Worm (Caenorhabditis elegans): ENCODE results near the gene mrpl-32.
A peak's percentile ranks its signal among the peaks of the same experiment; 100 is the strongest.

Gene mrpl-32

DNA sequence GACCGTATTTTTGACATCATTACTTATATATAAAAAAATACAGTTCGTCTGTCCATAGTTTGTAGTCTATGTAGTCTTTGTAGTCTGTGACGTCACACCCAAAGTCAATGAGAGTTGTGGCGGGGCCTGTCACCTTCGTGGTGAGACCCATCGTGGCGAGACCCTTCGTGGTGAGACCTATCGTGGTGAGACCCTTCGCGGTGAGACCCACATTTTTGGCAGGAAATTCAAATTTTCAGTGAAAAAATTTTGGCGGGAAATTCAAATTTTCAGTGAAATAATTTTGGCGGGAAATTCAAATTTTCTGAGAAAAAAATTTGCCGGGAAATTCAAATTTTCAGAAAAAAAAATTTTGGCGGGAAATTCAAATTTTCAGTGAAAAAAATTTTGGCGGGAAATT lies 8.3 kb upstream of the mrpl-32 start:
- TF ChIP-seq F33H1.4 (GFP tag; IDR thresholded peaks at IDR 0.05) (peak; percentile 79), lin-54 (GFP tag; optimal IDR thresholded peaks at IDR 0.05) (peak; percentile 15), ceh-91 (GFP tag; IDR thresholded peaks at IDR 0.05) (0 out of 2 replicates have a peak, but pooled peaks have one; percentile 28), mcd-1 (GFP tag; IDR thresholded peaks at IDR 0.05) (peak; percentile 44; the same call in 1 of the 2 replicates), D2030.7 (GFP tag; IDR thresholded peaks at IDR 0.05) (peak; percentile 32; the same call in 1 of the 2 replicates)

DNA sequence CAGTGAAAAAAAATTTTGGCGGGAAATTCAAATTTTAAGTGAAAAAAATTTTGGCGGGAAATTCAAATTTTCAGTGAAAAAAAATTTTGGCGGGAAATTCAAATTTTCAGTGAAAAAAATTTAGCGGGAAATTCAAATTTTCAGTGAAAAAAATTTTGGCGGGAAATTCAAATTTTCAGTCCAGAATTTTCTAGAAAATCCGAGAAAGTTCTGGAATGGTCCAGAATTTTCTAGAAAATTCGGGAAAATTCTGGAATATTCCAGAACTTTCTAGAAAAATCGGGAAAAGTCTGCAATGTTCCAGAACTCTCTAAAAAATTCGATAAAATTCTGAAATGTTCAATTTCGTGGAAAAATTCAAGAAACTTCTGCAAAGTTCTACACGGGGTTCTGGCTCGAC lies 7.1 kb upstream of the mrpl-32 start:
- peak; percentile 90 for TF ChIP-seq hsf-1 (GFP tag; IDR thresholded peaks at IDR 0.05)

DNA sequence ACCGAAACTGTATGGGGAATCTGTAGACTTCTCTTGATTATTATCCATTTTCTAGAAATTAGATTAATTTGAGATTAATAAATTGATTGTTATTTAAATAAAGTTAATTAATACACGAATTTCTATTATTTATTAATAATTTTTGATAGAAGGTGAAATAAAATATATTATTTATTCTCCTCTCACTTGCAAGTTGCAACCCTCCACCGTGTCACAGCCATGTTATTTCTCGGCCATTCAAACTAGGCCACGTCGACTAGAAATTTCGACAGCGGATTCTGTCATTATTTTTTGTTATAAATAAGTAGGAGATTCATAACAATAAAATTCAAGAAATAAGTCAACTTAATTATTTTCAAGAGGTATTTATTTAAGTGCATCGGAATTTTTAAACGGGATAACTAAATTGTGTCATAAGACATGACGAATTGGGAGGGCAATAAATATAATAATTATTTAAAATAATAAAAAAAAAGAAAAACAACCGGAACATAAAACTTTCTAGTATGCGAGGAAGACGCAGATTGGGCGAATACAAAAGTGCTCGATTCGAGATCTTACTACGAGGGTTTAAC lies 5.9 kb upstream of the mrpl-32 start, which contains the start of gene ufbp-1:
TSS of gene ufbp-1 (minus strand) at position 51 of the 575 bp plus-strand sequence.
- TF ChIP-seq lsy-27 (tag; optimal IDR thresholded peaks at IDR 0.05; ENCODE audit: borderline replicate concordance, insufficient read depth) = no peak
- no peak for TF ChIP-seq Y79H2A.3 (GFP tag; conservative IDR thresholded peaks at IDR 0.05)
- TF ChIP-seq him-1 (tag; optimal IDR thresholded peaks at IDR 0.05) = peak; percentile 33
- peak; percentile 64 for TF ChIP-seq madf-6 (GFP tag; IDR thresholded peaks at IDR 0.05)
- peak; percentile 91 for TF ChIP-seq chd-7 (tag; optimal IDR thresholded peaks at IDR 0.05)
- TF ChIP-seq dox-1 (GFP tag; IDR thresholded peaks at IDR 0.05) = peak; percentile 70
- peak; percentile 77 for TF ChIP-seq T26A5.8 (tag; optimal IDR thresholded peaks at IDR 0.05)
- TF ChIP-seq ceh-27 (GFP tag; optimal IDR thresholded peaks at IDR 0.05) = peak; percentile 67
- no peak for TF ChIP-seq hlh-26 (GFP tag; conservative IDR thresholded peaks at IDR 0.05)
- peak; percentile 93 for TF ChIP-seq zim-3 (tag; optimal IDR thresholded peaks at IDR 0.05)
- peak; percentile 54 for TF ChIP-seq ccch-3 (GFP tag; optimal IDR thresholded peaks at IDR 0.05)
- TF ChIP-seq repo-1 (tag; optimal IDR thresholded peaks at IDR 0.05) = peak; percentile 96
- TF ChIP-seq ztf-26 (tag; optimal IDR thresholded peaks at IDR 0.05) = peak; percentile 87
- peak; percentile 59 for TF ChIP-seq ztf-22 (GFP tag; optimal IDR thresholded peaks at IDR 0.05)
- TF ChIP-seq rpc-1 (optimal IDR thresholded peaks at IDR 0.05) = no peak
- no peak for TF ChIP-seq rpc-1 (tag; optimal IDR thresholded peaks at IDR 0.05)
- no peak for TF ChIP-seq mes-4 (tag; optimal IDR thresholded peaks at IDR 0.05)
- 0 out of 2 replicates have a peak, but pooled peaks have one; percentile 23 for TF ChIP-seq ceh-58 (GFP tag; IDR thresholded peaks at IDR 0.05)
- 0 out of 2 replicates have a peak, but pooled peaks have one; percentile 61 for TF ChIP-seq ceh-40 (GFP tag; IDR thresholded peaks at IDR 0.05)
- TF ChIP-seq madf-10 (tag; optimal IDR thresholded peaks at IDR 0.05) = peak; percentile 57
- TF ChIP-seq attf-5 (GFP tag; optimal IDR thresholded peaks at IDR 0.05) = peak; percentile 86
- no peak for TF ChIP-seq B0019.2 (GFP tag; conservative IDR thresholded peaks at IDR 0.05)
- peak; percentile 18 for TF ChIP-seq nhr-27 (tag; optimal IDR thresholded peaks at IDR 0.05)
- peak; percentile 93 for TF ChIP-seq nfyb-1 (GFP tag; IDR thresholded peaks at IDR 0.05)
- 0 out of 2 replicates have a peak, but pooled peaks have one; percentile 38 for TF ChIP-seq egl-18 (GFP tag; IDR thresholded peaks at IDR 0.05)
- peak; percentile 64 for TF ChIP-seq ets-4 (GFP tag; optimal IDR thresholded peaks at IDR 0.05)
- TF ChIP-seq sdz-38 (tag; optimal IDR thresholded peaks at IDR 0.05) = no peak
- peak; percentile 96 for TF ChIP-seq ceh-79 (tag; optimal IDR thresholded peaks at IDR 0.05)
- peak; percentile 27 for TF ChIP-seq akir-1 (GFP tag; optimal IDR thresholded peaks at IDR 0.05)
- peak; percentile 83 for TF ChIP-seq hsf-1 (GFP tag; IDR thresholded peaks at IDR 0.05)
- peak; percentile 40 for TF ChIP-seq somi-1 (GFP tag; optimal IDR thresholded peaks at IDR 0.05)
- peak; percentile 22; the same call in 1 of the 2 replicates for TF ChIP-seq ceh-100 (GFP tag; IDR thresholded peaks at IDR 0.05)
- TF ChIP-seq nfya-1 (tag; optimal IDR thresholded peaks at IDR 0.05; ENCODE audit: borderline replicate concordance, insufficient read depth) = no peak
- peak; percentile 56 for TF ChIP-seq F23B12.7 (tag; optimal IDR thresholded peaks at IDR 0.05; ENCODE audit: insufficient read depth)
- peak; percentile 44 for TF ChIP-seq nhr-80 (tag; optimal IDR thresholded peaks at IDR 0.05)
- peak; percentile 91 for TF ChIP-seq Y56A3A.18 (GFP tag; IDR thresholded peaks at IDR 0.05)
- no peak for TF ChIP-seq bed-2 (GFP tag; IDR thresholded peaks at IDR 0.05)
- no peak; the same call in 1 of the 2 replicates for TF ChIP-seq cebp-2 (GFP tag; IDR thresholded peaks at IDR 0.05)
- TF ChIP-seq ztf-3 (GFP tag; optimal IDR thresholded peaks at IDR 0.05) = peak; percentile 57
- peak; percentile 27 for TF ChIP-seq ZK185.1 (tag; optimal IDR thresholded peaks at IDR 0.05; ENCODE audit: poor library complexity, severe bottlenecking)
